Fruit fly (Drosophila melanogaster): ENCODE measurements around the gene CG43680.

DNA sequence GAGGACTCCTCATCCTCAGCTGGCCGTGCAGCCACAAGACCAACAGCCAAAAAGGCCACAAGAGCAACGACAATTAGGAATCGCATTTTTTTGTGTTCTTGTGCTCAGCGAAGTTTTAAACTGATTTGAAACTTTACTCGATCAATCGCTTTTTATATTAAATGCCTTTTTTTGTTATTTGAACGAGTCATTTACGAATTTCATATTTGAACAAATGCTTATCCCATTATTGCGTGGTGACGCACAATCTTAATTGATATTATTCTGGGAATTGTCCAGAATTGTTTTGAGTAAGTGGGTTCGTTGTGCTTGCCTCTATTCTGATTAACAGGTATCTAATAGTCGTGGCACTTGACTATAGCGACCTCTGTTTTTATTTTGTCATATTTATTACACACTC, 761 bp downstream of the CG43680 start, which contains the start of gene CG13461:
- TF ChIP-seq CG8478 (optimal IDR thresholded peaks at IDR 0.05) = no peak
- no peak for TF ChIP-seq Dll (optimal IDR thresholded peaks at IDR 0.05)
- TF ChIP-seq EcR (GFP tag; optimal IDR thresholded peaks at IDR 0.05) = no peak
- TF ChIP-seq pan (optimal IDR thresholded peaks at IDR 0.05) = no peak
- no peak for TF ChIP-seq usp (GFP tag; optimal IDR thresholded peaks at IDR 0.05)
- no peak for TF ChIP-seq psq (optimal IDR thresholded peaks at IDR 0.05)
